ENCODE assay signal across 2 worm cellular contexts in the genomic region with DNA sequence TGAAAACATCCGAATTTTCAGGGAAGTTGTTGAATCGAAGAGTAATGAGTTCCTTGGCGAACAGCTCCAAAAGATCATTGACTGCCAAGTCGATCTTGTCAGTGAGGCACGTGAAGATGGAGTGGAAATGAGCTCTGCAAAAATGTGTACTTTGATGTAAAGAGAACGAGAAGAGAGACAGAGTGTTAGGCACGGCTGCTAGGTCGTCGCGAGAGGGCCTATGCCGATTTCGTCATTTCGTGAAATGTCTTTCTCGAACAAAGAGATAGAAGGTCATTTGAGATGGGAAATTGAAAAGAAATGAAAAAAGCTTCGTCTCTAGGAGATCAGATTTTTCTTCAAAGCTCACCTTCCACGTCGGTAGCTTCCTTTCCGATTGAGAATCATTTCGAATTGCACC.
A peak's percentile ranks its signal among the peaks of the same experiment; 100 is the strongest.
TF ChIP-seq lines count a peak whose summit lies in the region.

No protein-coding gene starts in this region.

TF ChIP-seq in whole organism, L1 larva, 84 proteins besides CTCF, POLR2A, EP300 and RAD21 (continued from another document):
- peak; percentile 32 for TF ChIP-seq snu-23 (GFP tag; optimal IDR thresholded peaks at IDR 0.05; lab: Kevin White, UChicago)
- TF ChIP-seq pax-3 (tag; optimal IDR thresholded peaks at IDR 0.05; lab: Kevin White, UChicago) = no peak
- TF ChIP-seq sox-4 (tag; optimal IDR thresholded peaks at IDR 0.05; lab: Kevin White, UChicago) = no peak
- TF ChIP-seq nhr-20 (tag; optimal IDR thresholded peaks at IDR 0.05; lab: Kevin White, UChicago) = peak; percentile 27
- peak; percentile 63 for TF ChIP-seq nhr-19 (GFP tag; conservative IDR thresholded peaks at IDR 0.05; lab: Robert Waterston, UW)
- peak in 2 of 3 experiments; percentile 19 to 45 for TF ChIP-seq ceh-82 (tag; optimal IDR thresholded peaks at IDR 0.05; lab: Kevin White, UChicago)
- TF ChIP-seq F16B12.6 (tag; optimal IDR thresholded peaks at IDR 0.05; lab: Kevin White, UChicago) = no peak
- TF ChIP-seq hpl-2 (GFP tag; optimal IDR thresholded peaks at IDR 0.05; lab: Kevin White, UChicago) = no peak
- no peak for TF ChIP-seq C34B4.2 (tag; optimal IDR thresholded peaks at IDR 0.05; lab: Kevin White, UChicago)
- TF ChIP-seq aha-1 (tag; optimal IDR thresholded peaks at IDR 0.05; lab: Kevin White, UChicago) = no peak
- TF ChIP-seq unc-130 (tag; optimal IDR thresholded peaks at IDR 0.05; lab: Kevin White, UChicago) = peak; percentile 48
- TF ChIP-seq zag-1 (tag; optimal IDR thresholded peaks at IDR 0.05; lab: Kevin White, UChicago) = no peak
- TF ChIP-seq lsy-2 (tag; optimal IDR thresholded peaks at IDR 0.05; lab: Kevin White, UChicago) = peak in 1 of 2 experiments; percentile 39
- TF ChIP-seq sptf-1 (tag; optimal IDR thresholded peaks at IDR 0.05; lab: Kevin White, UChicago) = no peak
- TF ChIP-seq rnt-1 (tag; optimal IDR thresholded peaks at IDR 0.05; lab: Kevin White, UChicago) = peak; percentile 68
- peak in 1 of 2 experiments; percentile 13 for TF ChIP-seq lin-35 (GFP tag; optimal IDR thresholded peaks at IDR 0.05; lab: Kevin White, UChicago)
- no peak for TF ChIP-seq ztf-4 (tag; optimal IDR thresholded peaks at IDR 0.05; lab: Kevin White, UChicago)
- TF ChIP-seq elt-2 (tag; optimal IDR thresholded peaks at IDR 0.05; lab: Kevin White, UChicago) = no peak
- no peak for TF ChIP-seq ama-1 (optimal IDR thresholded peaks at IDR 0.05; lab: Kevin White, UChicago)
- TF ChIP-seq nhr-85 (tag; lab: Kevin White, UChicago) = peak; percentile 48
- TF ChIP-seq skn-1 (tag; optimal IDR thresholded peaks at IDR 0.05; lab: Kevin White, UChicago) = peak; percentile 45
- TF ChIP-seq irx-1 (tag; optimal IDR thresholded peaks at IDR 0.05; lab: Kevin White, UChicago) = no peak
- TF ChIP-seq pqm-1 (tag; optimal IDR thresholded peaks at IDR 0.05; lab: Kevin White, UChicago) = no peak
- no peak for TF ChIP-seq nhr-84 (tag; optimal IDR thresholded peaks at IDR 0.05; lab: Kevin White, UChicago)
- TF ChIP-seq grh-1 (GFP tag; IDR thresholded peaks at IDR 0.05; lab: Robert Waterston, UW) = no peak
- no peak for TF ChIP-seq nhr-11 (tag; optimal IDR thresholded peaks at IDR 0.05; lab: Kevin White, UChicago)
TF ChIP-seq in whole organism, L1 larva: peak in this region for 15.

TF ChIP-seq in whole organism, L4 larva, 104 proteins besides CTCF, POLR2A, EP300 and RAD21 (continued from another document):
- TF ChIP-seq zip-2 (tag; optimal IDR thresholded peaks at IDR 0.05; lab: Kevin White, UChicago) = no peak
- TF ChIP-seq nhr-10 (tag; optimal IDR thresholded peaks at IDR 0.05; lab: Kevin White, UChicago) = no peak
- TF ChIP-seq arid-1 (GFP tag; conservative IDR thresholded peaks at IDR 0.05; lab: Robert Waterston, UW) = no peak
- TF ChIP-seq lin-1 (GFP tag; IDR thresholded peaks at IDR 0.05; lab: Robert Waterston, UW) = no peak
- no peak for TF ChIP-seq egl-43 (GFP tag; IDR thresholded peaks at IDR 0.05; lab: Robert Waterston, UW)
- TF ChIP-seq vab-7 (GFP tag; IDR thresholded peaks at IDR 0.05; lab: Robert Waterston, UW) = no peak
- no peak for TF ChIP-seq nhr-237 (tag; optimal IDR thresholded peaks at IDR 0.05; lab: Kevin White, UChicago)
- no peak for TF ChIP-seq daf-16 (GFP tag; optimal IDR thresholded peaks at IDR 0.05; lab: Kevin White, UChicago)
- no peak for TF ChIP-seq daf-16 (tag; optimal IDR thresholded peaks at IDR 0.05; lab: Kevin White, UChicago)
- no peak for TF ChIP-seq F10B5.3 (tag; optimal IDR thresholded peaks at IDR 0.05; lab: Kevin White, UChicago)
- TF ChIP-seq skn-1 (tag; optimal IDR thresholded peaks at IDR 0.05; lab: Kevin White, UChicago) = no peak
- no peak for TF ChIP-seq jun-1 (tag; optimal IDR thresholded peaks at IDR 0.05; lab: Kevin White, UChicago)
- no peak for TF ChIP-seq ama-1 (optimal IDR thresholded peaks at IDR 0.05; lab: Kevin White, UChicago)
- TF ChIP-seq lim-7 (GFP tag; IDR thresholded peaks at IDR 0.05; lab: Robert Waterston, UW) = no peak
- TF ChIP-seq ceh-20 (GFP tag; IDR thresholded peaks at IDR 0.05; lab: Robert Waterston, UW) = no peak
- peak; percentile 18 for TF ChIP-seq mep-1 (tag; optimal IDR thresholded peaks at IDR 0.05; lab: Kevin White, UChicago)
- no peak for TF ChIP-seq ZK337.2 (GFP tag; IDR thresholded peaks at IDR 0.05; lab: Robert Waterston, UW)
- no peak for TF ChIP-seq ZK546.5 (tag; optimal IDR thresholded peaks at IDR 0.05; lab: Kevin White, UChicago)
- no peak for TF ChIP-seq tra-1 (GFP tag; IDR thresholded peaks at IDR 0.05; lab: Robert Waterston, UW)
- TF ChIP-seq snpc-1.2 (GFP tag; IDR thresholded peaks at IDR 0.05; lab: Robert Waterston, UW) = no peak
- no peak for TF ChIP-seq ztf-11 (tag; optimal IDR thresholded peaks at IDR 0.05; lab: Kevin White, UChicago)
- TF ChIP-seq dve-1 (tag; optimal IDR thresholded peaks at IDR 0.05; lab: Kevin White, UChicago; ENCODE audit: insufficient read depth) = no peak
- TF ChIP-seq lin-13 (GFP tag; optimal IDR thresholded peaks at IDR 0.05; lab: Kevin White, UChicago) = no peak
- TF ChIP-seq lsy-2 (tag; optimal IDR thresholded peaks at IDR 0.05; lab: Kevin White, UChicago) = peak in 1 of 2 experiments; percentile 18
- no peak for TF ChIP-seq fkh-10 (GFP tag; optimal IDR thresholded peaks at IDR 0.05; lab: Kevin White, UChicago)
- TF ChIP-seq ceh-44 (GFP tag; IDR thresholded peaks at IDR 0.05; lab: Robert Waterston, UW) = no peak
- TF ChIP-seq nhr-6 (tag; optimal IDR thresholded peaks at IDR 0.05; lab: Kevin White, UChicago) = no peak
- TF ChIP-seq daf-19 (GFP tag; conservative IDR thresholded peaks at IDR 0.05; lab: Robert Waterston, UW) = no peak
- no peak for TF ChIP-seq lin-38 (GFP tag; IDR thresholded peaks at IDR 0.05; lab: Robert Waterston, UW)
- no peak for TF ChIP-seq ceh-28 (tag; optimal IDR thresholded peaks at IDR 0.05; lab: Kevin White, UChicago)
- TF ChIP-seq gei-8 (GFP tag; optimal IDR thresholded peaks at IDR 0.05; lab: Kevin White, UChicago) = no peak
- TF ChIP-seq zip-11 (GFP tag; IDR thresholded peaks at IDR 0.05; lab: Robert Waterston, UW) = peak; percentile 67
- TF ChIP-seq spr-3 (GFP tag; optimal IDR thresholded peaks at IDR 0.05; lab: Kevin White, UChicago) = peak; percentile 37
- TF ChIP-seq dpl-1 (GFP tag; optimal IDR thresholded peaks at IDR 0.05; lab: Kevin White, UChicago) = no peak
- TF ChIP-seq lin-15B (tag; optimal IDR thresholded peaks at IDR 0.05; lab: Kevin White, UChicago) = no peak
- TF ChIP-seq cey-2 (tag; optimal IDR thresholded peaks at IDR 0.05; lab: Kevin White, UChicago; ENCODE audit: borderline replicate concordance, insufficient read depth) = no peak
- peak; percentile 60 for TF ChIP-seq ztf-7 (tag; optimal IDR thresholded peaks at IDR 0.05; lab: Kevin White, UChicago)
- no peak for TF ChIP-seq nhr-77 (tag; optimal IDR thresholded peaks at IDR 0.05; lab: Kevin White, UChicago)
- TF ChIP-seq pha-4 (GFP tag; IDR thresholded peaks at IDR 0.05; lab: Robert Waterston, UW) = no peak
- no peak for TF ChIP-seq pha-4 (tag; optimal IDR thresholded peaks at IDR 0.05; lab: Kevin White, UChicago)
- no peak for TF ChIP-seq F49E8.2 (tag; optimal IDR thresholded peaks at IDR 0.05; lab: Kevin White, UChicago; ENCODE audit: borderline replicate concordance)
- TF ChIP-seq nhr-76 (tag; optimal IDR thresholded peaks at IDR 0.05; lab: Kevin White, UChicago) = no peak
- no peak for TF ChIP-seq F44E2.7 (GFP tag; IDR thresholded peaks at IDR 0.05; lab: Robert Waterston, UW)
- peak; percentile 22 for TF ChIP-seq nhr-28 (tag; optimal IDR thresholded peaks at IDR 0.05; lab: Kevin White, UChicago)
- TF ChIP-seq mes-2 (tag; optimal IDR thresholded peaks at IDR 0.05; lab: Kevin White, UChicago; ENCODE audit: poor library complexity, severe bottlenecking) = no peak
- TF ChIP-seq set-16 (GFP tag; IDR thresholded peaks at IDR 0.05; lab: Robert Waterston, UW) = no peak
- TF ChIP-seq tag-97 (GFP tag; IDR thresholded peaks at IDR 0.05; lab: Robert Waterston, UW) = no peak
- peak; percentile 28 for TF ChIP-seq hlh-11 (tag; optimal IDR thresholded peaks at IDR 0.05; lab: Kevin White, UChicago)
- no peak for TF ChIP-seq ceh-62 (tag; optimal IDR thresholded peaks at IDR 0.05; lab: Kevin White, UChicago)
- no peak for TF ChIP-seq madf-5 (GFP tag; IDR thresholded peaks at IDR 0.05; lab: Robert Waterston, UW)
- no peak for TF ChIP-seq dmd-9 (GFP tag; IDR thresholded peaks at IDR 0.05; lab: Robert Waterston, UW)
- TF ChIP-seq spr-1 (tag; optimal IDR thresholded peaks at IDR 0.05; lab: Kevin White, UChicago) = no peak
- TF ChIP-seq nhr-42 (GFP tag; IDR thresholded peaks at IDR 0.05; lab: Robert Waterston, UW) = no peak
- no peak for TF ChIP-seq ctbp-1 (GFP tag; IDR thresholded peaks at IDR 0.05; lab: Robert Waterston, UW)
- TF ChIP-seq hlh-30 (tag; optimal IDR thresholded peaks at IDR 0.05; lab: Kevin White, UChicago; ENCODE audit: insufficient read depth) = peak; percentile 10
- TF ChIP-seq mxl-3 (GFP tag; optimal IDR thresholded peaks at IDR 0.05; lab: Kevin White, UChicago) = peak; percentile 26
- TF ChIP-seq saeg-2 (GFP tag; IDR thresholded peaks at IDR 0.05; lab: Robert Waterston, UW) = no peak
- TF ChIP-seq T20F7.1 (GFP tag; optimal IDR thresholded peaks at IDR 0.05; lab: Kevin White, UChicago) = no peak
- no peak for TF ChIP-seq ceh-82 (tag; optimal IDR thresholded peaks at IDR 0.05; lab: Kevin White, UChicago)
- TF ChIP-seq daf-8 (GFP tag; IDR thresholded peaks at IDR 0.05; lab: Robert Waterston, UW) = no peak
- TF ChIP-seq hmg-1.1 (GFP tag; IDR thresholded peaks at IDR 0.05; lab: Robert Waterston, UW) = 0 out of 2 replicates have a peak, but pooled peaks have one; percentile 13
- TF ChIP-seq nhr-102 (tag; optimal IDR thresholded peaks at IDR 0.05; lab: Kevin White, UChicago) = no peak
- no peak for TF ChIP-seq rbr-2 (tag; optimal IDR thresholded peaks at IDR 0.05; lab: Kevin White, UChicago)
- TF ChIP-seq pqm-1 (tag; optimal IDR thresholded peaks at IDR 0.05; lab: Kevin White, UChicago) = no peak
- TF ChIP-seq zfp-3 (GFP tag; conservative IDR thresholded peaks at IDR 0.05; lab: Robert Waterston, UW) = no peak
- TF ChIP-seq zag-1 (tag; optimal IDR thresholded peaks at IDR 0.05; lab: Kevin White, UChicago) = no peak
TF ChIP-seq in whole organism, L4 larva: peak in this region for 13.
